Worm (Caenorhabditis elegans): ENCODE results near the gene zim-3.

DNA sequence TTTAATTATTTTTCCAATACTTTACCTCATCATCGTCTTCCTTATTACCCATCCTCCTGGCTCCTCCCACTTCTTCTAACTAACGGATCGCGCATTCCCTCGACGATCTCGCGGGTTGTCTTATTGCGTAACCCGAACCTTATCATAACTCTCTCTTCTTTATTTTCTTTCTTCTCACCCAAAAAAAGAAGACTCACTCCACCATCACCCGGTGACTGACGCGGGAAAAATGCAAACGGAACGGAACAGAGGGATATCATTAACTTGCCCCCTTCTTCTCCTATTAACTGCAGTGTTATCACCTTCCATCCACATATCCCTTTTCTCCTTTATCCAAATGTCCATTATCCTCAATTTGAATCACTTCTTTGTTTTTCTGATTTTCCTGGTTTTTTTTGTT lies 11.6 kb downstream of the zim-3 start:
- TF ChIP-seq spr-1 (tag; optimal IDR thresholded peaks at IDR 0.05), result no peak
- no peak for TF ChIP-seq daf-8 (GFP tag; IDR thresholded peaks at IDR 0.05)
- no peak for TF ChIP-seq lim-7 (GFP tag; IDR thresholded peaks at IDR 0.05)
- TF ChIP-seq ztf-11 (tag; optimal IDR thresholded peaks at IDR 0.05), result no peak
- no peak for TF ChIP-seq snpc-4 (tag; optimal IDR thresholded peaks at IDR 0.05)
- TF ChIP-seq lin-39 (tag; optimal IDR thresholded peaks at IDR 0.05), result no peak
- TF ChIP-seq spr-3 (GFP tag; optimal IDR thresholded peaks at IDR 0.05), result no peak
- no peak for TF ChIP-seq jun-1 (tag; optimal IDR thresholded peaks at IDR 0.05)
- no peak for TF ChIP-seq lin-13 (GFP tag; optimal IDR thresholded peaks at IDR 0.05)
- no peak for TF ChIP-seq sdz-12 (GFP tag; optimal IDR thresholded peaks at IDR 0.05)
- no peak for TF ChIP-seq egl-27 (tag; optimal IDR thresholded peaks at IDR 0.05)

Data from whole organism, L4 larva.